Fruit fly (Drosophila melanogaster): ENCODE data around the gene Cpr67Fa2.

Gene Cpr67Fa2

DNA sequence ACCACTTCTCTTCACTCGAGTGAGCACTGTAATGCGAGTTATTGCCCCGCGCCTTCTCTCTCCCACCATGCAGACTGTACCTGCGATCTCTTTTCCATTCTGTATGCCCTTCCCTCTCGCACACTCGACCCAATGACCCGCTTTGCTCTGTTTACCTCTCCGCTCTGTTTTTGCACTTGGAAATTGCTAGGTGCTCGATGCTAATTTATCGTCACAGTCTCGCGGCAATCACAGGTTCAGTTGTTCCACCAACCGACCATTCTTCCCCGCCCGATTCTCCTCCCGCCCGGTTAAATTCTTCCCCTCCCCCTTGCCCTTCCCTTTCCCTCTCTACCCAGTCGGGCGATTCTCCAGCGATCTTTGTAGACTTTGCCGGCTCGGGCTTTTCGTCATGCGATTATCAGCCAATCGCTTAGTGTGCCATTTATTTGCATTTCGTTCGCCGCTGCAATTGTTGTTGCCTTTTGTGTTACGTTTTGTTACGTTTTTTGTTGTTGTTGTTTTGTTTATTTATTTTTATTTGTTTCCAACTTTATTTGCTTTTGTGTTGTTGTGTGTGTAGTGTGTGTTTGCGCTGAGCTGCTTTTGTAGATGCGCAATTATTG, 23.6 kb upstream of the Cpr67Fa2 start (continued):
- TF ChIP-seq CG3032 (tag; optimal IDR thresholded peaks at IDR 0.05): peak; percentile 15
- TF ChIP-seq Hr38 (GFP tag; optimal IDR thresholded peaks at IDR 0.05): no peak
- no peak for TF ChIP-seq CG11294 (GFP tag; IDR thresholded peaks at IDR 0.05)
- TF ChIP-seq Met (GFP tag; optimal IDR thresholded peaks at IDR 0.05): no peak
- peak; percentile 86 for TF ChIP-seq fkh (GFP tag; optimal IDR thresholded peaks at IDR 0.05)
- TF ChIP-seq CG32006 (GFP tag; optimal IDR thresholded peaks at IDR 0.05): peak; percentile 45
- peak; percentile 27 for TF ChIP-seq spab (GFP tag; optimal IDR thresholded peaks at IDR 0.05)
- peak; percentile 21 for TF ChIP-seq CG10669 (GFP tag; optimal IDR thresholded peaks at IDR 0.05)
- TF ChIP-seq Ets96B (tag; optimal IDR thresholded peaks at IDR 0.05): peak; percentile 51
- TF ChIP-seq Smox (GFP tag; optimal IDR thresholded peaks at IDR 0.05): no peak

DNA sequence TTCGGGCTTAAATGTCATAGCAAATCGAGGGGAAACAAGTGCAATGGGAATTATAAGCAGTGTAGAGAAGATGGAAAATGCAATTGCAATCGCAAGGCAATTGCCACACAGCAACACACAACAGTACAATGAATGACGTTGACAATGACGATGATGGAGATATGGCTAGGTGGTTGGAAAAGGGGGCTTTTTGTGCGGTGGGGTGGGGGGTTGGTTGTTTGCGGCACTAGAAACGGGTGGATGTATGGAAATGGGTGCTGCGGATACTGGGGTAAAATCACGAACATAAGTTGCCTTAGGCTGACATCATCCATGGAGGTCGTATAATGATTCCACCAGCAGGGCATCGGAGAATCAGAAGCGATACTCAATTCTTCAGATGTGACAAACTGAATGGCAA, 22.4 kb upstream of the Cpr67Fa2 start:
- TF ChIP-seq eg (GFP tag; IDR thresholded peaks at IDR 0.05): 0 out of 3 replicates have a peak, but pooled peaks have one; percentile 18
- no peak for TF ChIP-seq topi (GFP tag; optimal IDR thresholded peaks at IDR 0.05)

DNA sequence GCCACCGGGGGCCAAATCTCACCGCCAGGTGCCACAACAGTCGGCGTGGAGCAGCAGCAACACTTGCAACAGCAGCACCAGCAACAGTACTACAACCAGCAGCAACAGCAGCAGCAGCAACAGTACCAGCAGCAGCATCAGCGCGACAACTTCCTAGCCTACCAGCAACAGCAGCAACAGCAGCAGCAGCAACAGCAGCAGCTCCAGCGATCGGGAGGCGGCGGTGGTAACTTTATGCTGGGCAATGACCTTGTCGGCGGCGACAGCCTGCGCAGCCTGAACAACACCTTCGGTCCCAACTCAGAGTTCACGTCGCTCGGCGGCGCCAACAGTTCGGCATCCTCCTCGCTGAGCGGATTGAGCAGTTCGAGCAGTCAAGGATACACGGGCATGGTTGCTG, 21.4 kb upstream of the Cpr67Fa2 start:
- no peak for TF ChIP-seq CG8119 (GFP tag; IDR thresholded peaks at IDR 0.05)
- no peak for TF ChIP-seq CG9139 (GFP tag; optimal IDR thresholded peaks at IDR 0.05)
- TF ChIP-seq Eip78C (GFP tag): no peak
- TF ChIP-seq Hr4 (GFP tag; optimal IDR thresholded peaks at IDR 0.05): no peak
- no peak for TF ChIP-seq Sox102F (GFP tag; optimal IDR thresholded peaks at IDR 0.05)
- no peak for TF ChIP-seq Blimp-1 (GFP tag; optimal IDR thresholded peaks at IDR 0.05)
- TF ChIP-seq CG8319 (GFP tag; optimal IDR thresholded peaks at IDR 0.05): no peak
- no peak for TF ChIP-seq vri (GFP tag; optimal IDR thresholded peaks at IDR 0.05)
- no peak for TF ChIP-seq Met (GFP tag; optimal IDR thresholded peaks at IDR 0.05)

DNA sequence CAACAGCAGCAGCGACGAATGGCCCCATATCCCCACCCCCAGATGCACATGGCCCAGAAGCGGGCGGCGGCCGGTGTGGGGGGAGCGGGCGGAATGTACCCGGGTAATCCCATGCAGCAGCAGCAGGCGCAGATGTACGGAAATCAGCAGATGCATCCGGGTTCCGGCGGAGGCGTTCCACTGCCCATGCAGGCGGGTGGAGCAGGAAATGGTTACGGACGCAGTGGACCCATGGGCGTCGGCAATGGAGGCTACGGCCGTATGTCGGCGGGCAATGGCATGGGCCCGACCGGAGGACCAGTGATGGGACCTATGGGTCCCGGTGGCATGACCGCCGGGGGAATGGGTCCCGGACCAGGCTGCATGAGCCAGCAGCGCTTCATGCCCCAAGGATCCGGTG, 20.0 kb upstream of the Cpr67Fa2 start:
- no peak for TF ChIP-seq salr (GFP tag; optimal IDR thresholded peaks at IDR 0.05)
- TF ChIP-seq CG32006 (GFP tag; optimal IDR thresholded peaks at IDR 0.05): no peak
- no peak for TF ChIP-seq Gug (GFP tag; IDR thresholded peaks at IDR 0.05)
- no peak for TF ChIP-seq dac (GFP tag; optimal IDR thresholded peaks at IDR 0.05)
- TF ChIP-seq esn (GFP tag; optimal IDR thresholded peaks at IDR 0.05): no peak
- TF ChIP-seq Sox102F (GFP tag; optimal IDR thresholded peaks at IDR 0.05): no peak
- no peak for TF ChIP-seq net (GFP tag; optimal IDR thresholded peaks at IDR 0.05)

DNA sequence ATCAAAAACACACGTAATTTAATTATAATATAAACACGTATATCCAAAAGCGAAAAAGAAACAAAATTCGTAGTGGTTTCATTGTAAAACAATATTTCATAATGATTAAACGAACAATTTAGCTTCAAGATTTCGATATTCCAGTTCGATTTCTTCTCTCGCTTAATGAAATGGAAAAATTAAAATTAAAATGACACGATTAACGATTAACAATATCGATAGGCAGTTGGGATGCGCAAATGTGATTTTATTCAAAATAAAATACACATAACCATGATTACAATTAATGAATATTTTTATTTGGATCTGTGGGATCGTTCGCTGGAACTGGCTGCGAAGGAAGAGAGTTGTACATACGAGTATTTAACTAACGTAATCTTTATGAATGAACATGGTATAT, 15.5 kb upstream of the Cpr67Fa2 start:
- TF ChIP-seq CG11294 (GFP tag; IDR thresholded peaks at IDR 0.05) (no peak), CG11762 (GFP tag; optimal IDR thresholded peaks at IDR 0.05; ENCODE audit: insufficient read depth) (no peak), fd59A (GFP tag; optimal IDR thresholded peaks at IDR 0.05) (no peak), Ets21C (GFP tag; optimal IDR thresholded peaks at IDR 0.05) (no peak)

DNA sequence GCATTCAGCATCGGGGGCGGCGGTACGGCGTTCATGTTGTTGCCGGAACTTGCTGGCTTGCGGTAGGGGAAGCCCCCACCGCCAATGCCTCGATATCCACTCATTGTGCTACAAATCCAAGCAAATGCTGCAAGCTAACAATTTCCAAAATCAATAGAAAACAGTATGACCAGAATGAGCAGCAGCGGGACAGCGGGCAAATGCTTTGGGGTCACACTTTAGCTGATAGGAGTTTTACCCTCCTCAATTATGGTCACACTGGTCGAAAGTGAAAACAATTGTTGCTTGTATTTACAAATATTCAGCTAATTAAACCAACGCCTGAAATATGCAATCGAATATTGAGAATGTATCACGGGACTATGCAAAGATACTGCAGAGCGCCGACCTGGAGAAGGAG, 12.7 kb upstream of the Cpr67Fa2 start, which contains the start of the genes CG6418 and Blos4:
CG6418 (minus strand) TSS at position 196 of the 400 bp plus-strand sequence.
Blos4 (plus strand) TSS at position 244 of the 400 bp plus-strand sequence.
- TF ChIP-seq Blimp-1 (GFP tag; optimal IDR thresholded peaks at IDR 0.05): peak; percentile 79
- no peak for TF ChIP-seq CG6163 (GFP tag; IDR thresholded peaks at IDR 0.05)
- TF ChIP-seq fkh (GFP tag; optimal IDR thresholded peaks at IDR 0.05): no peak
- TF ChIP-seq Sox14 (GFP tag; optimal IDR thresholded peaks at IDR 0.05): peak; percentile 11

All from whole organism, prepupa.